Worm (Caenorhabditis elegans) whole organism, L2 larva: Measurements from ENCODE around the gene T28A11.16.

Experiments used
- ZK546.5 ChIP-seq: sonication (generic microtip); optimal IDR thresholded peaks from 2 replicates; lab custom pipeline; 2017; ENCODE audit warnings: missing biosample characterization, missing genetic modification characterization
- mab-5 ChIP-seq: fragments of 150-350 bp; optimal IDR thresholded peaks from 2 replicates; lab custom pipeline; 2014; ENCODE audit warnings: missing biosample characterization, missing genetic modification characterization
- snpc-4 ChIP-seq: fragments of 150-350 bp; optimal IDR thresholded peaks from 2 replicates; lab custom pipeline; 2014; ENCODE audit warnings: missing biosample characterization, missing genetic modification characterization
- unc-62 ChIP-seq: fragments of 150-350 bp; optimal IDR thresholded peaks from 2 replicates; lab custom pipeline; 2014; ENCODE audit warnings: missing biosample characterization, missing genetic modification reagents, missing genetic modification characterization
- zag-1 ChIP-seq: fragments of 150-350 bp; optimal IDR thresholded peaks from 2 replicates; lab custom pipeline; 2014; ENCODE audit warnings: missing biosample characterization, missing genetic modification characterization

- TF ChIP-seq snpc-4 (tag; lab: Kevin White, UChicago) (no peak), ZK546.5 (tag; lab: Kevin White, UChicago) (no peak), mab-5 (tag; lab: Kevin White, UChicago) (no peak), unc-62 (GFP tag; lab: Kevin White, UChicago) (no peak), zag-1 (tag; lab: Kevin White, UChicago) (no peak)
Measured at ce11 chrV:3278101-3278639, 19.2 kb upstream of the T28A11.16 start, which contains the start of gene fbxa-64.
